Fruit fly (Drosophila melanogaster) whole organism, larva: ENCODE data around the gene kirre.

ENCODE experiments used
- noc ChIP-seq: fragments of 200-800 bp; sonication (Bioruptor generic); optimal IDR thresholded peaks from 3 replicates; lab custom pipeline; 2019; ENCODE audit warnings: missing biosample characterization, mild to moderate bottlenecking, missing genetic modification characterization, moderate library complexity

Gene kirre

dm6 chrX:3085839-3086238, 345.7 kb downstream of the kirre start:
- no peak for TF ChIP-seq noc (tag; lab: Kevin White, UChicago)

dm6 chrX:3087114-3087513, 346.9 kb downstream of the kirre start:
- TF ChIP-seq noc (tag; lab: Kevin White, UChicago), result no peak

dm6 chrX:3090930-3091329, 350.7 kb downstream of the kirre start:
- no peak for TF ChIP-seq noc (tag; lab: Kevin White, UChicago)

- no peak for TF ChIP-seq noc (tag; lab: Kevin White, UChicago)
Observed at dm6 chrX:3096324-3096723, 356.1 kb downstream of the kirre start.

- peak; percentile 15 for TF ChIP-seq noc (tag; lab: Kevin White, UChicago)
Observed at dm6 chrX:3097008-3097407, 356.8 kb downstream of the kirre start.

- no peak for TF ChIP-seq noc (tag; lab: Kevin White, UChicago)
Observed at dm6 chrX:3099161-3099912, 359.2 kb downstream of the kirre start.

- TF ChIP-seq noc (tag; lab: Kevin White, UChicago), result no peak
Observed at dm6 chrX:3099913-3100275, 359.7 kb downstream of the kirre start.

dm6 chrX:3108903-3109302, 368.7 kb downstream of the kirre start:
- peak; percentile 27 for TF ChIP-seq noc (tag; lab: Kevin White, UChicago)

- no peak for TF ChIP-seq noc (tag; lab: Kevin White, UChicago)
Observed at dm6 chrX:3123626-3124025, 383.4 kb downstream of the kirre start.

dm6 chrX:3127564-3127963, 387.4 kb downstream of the kirre start:
- TF ChIP-seq noc (tag; lab: Kevin White, UChicago), result no peak

dm6 chrX:3131978-3132377, 391.8 kb downstream of the kirre start:
- no peak for TF ChIP-seq noc (tag; lab: Kevin White, UChicago)

dm6 chrX:3134383-3135101, 394.4 kb downstream of the kirre start, which contains the start of gene N:
Gene N (plus strand): TSS chrX:3134870.
- no peak for TF ChIP-seq noc (tag; lab: Kevin White, UChicago)

- TF ChIP-seq noc (tag; lab: Kevin White, UChicago), result no peak
Observed at dm6 chrX:3135102-3135393, 394.9 kb downstream of the kirre start.

- no peak for TF ChIP-seq noc (tag; lab: Kevin White, UChicago)
Observed at dm6 chrX:3135620-3136019, 395.4 kb downstream of the kirre start.

dm6 chrX:3136338-3137086, 396.3 kb downstream of the kirre start:
- no peak for TF ChIP-seq noc (tag; lab: Kevin White, UChicago)

- TF ChIP-seq noc (tag; lab: Kevin White, UChicago), result no peak
Observed at dm6 chrX:3137853-3138418, 397.8 kb downstream of the kirre start.
